Fruit fly (Drosophila melanogaster) whole organism, embryonic: ENCODE results near the gene CG33640.

Experiments
- Asciz ChIP-seq: fragments of 200-800 bp; sonication (Bioruptor generic); optimal IDR thresholded peaks from 2 replicates; lab custom pipeline; 2017; ENCODE audit warnings: missing biosample characterization, mild to moderate bottlenecking, missing genetic modification characterization, missing genetic modification reagents
- CG10209 ChIP-seq: fragments of 200-800 bp; sonication (Bioruptor generic); optimal IDR thresholded peaks from 3 replicates; lab custom pipeline; 2017; ENCODE audit warnings: missing biosample characterization, mild to moderate bottlenecking, missing genetic modification characterization, missing genetic modification reagents
- CG10267 ChIP-seq: fragments of 200-800 bp; sonication (Bioruptor generic); optimal IDR thresholded peaks from 2 replicates; lab custom pipeline; 2018; ENCODE audit warnings: missing biosample characterization, mild to moderate bottlenecking, missing genetic modification characterization, moderate library complexity
- CG11247 ChIP-seq: fragments of 200-800 bp; sonication (Bioruptor generic); IDR thresholded peaks from 2 replicates; pipeline ENCODE4 v1.3.6; 2022; ENCODE audit warnings: missing biosample characterization, missing genetic modification characterization
- CG11456 ChIP-seq: fragments of 200-800 bp; sonication (Bioruptor generic); IDR thresholded peaks from 3 replicates; pipeline ENCODE4 v1.3.6; 2022; ENCODE audit warnings: missing biosample characterization, missing genetic modification characterization
- CG12391 ChIP-seq: fragments of 200-800 bp; sonication (Bioruptor generic); optimal IDR thresholded peaks from 3 replicates; lab custom pipeline; 2018; ENCODE audit warnings: missing biosample characterization, mild to moderate bottlenecking, missing genetic modification characterization, moderate library complexity
- CG13123 ChIP-seq: fragments of 200-800 bp; sonication (Bioruptor generic); optimal IDR thresholded peaks from 2 replicates; lab custom pipeline; 2016; ENCODE audit warnings: missing biosample characterization, missing genetic modification characterization
- CG1603 ChIP-seq: fragments of 200-800 bp; sonication (Bioruptor generic); optimal IDR thresholded peaks from 2 replicates; lab custom pipeline; 2019; ENCODE audit warnings: missing biosample characterization, mild to moderate bottlenecking, missing genetic modification characterization, moderate library complexity
- CG1647 ChIP-seq: fragments of 200-800 bp; sonication (Bioruptor generic); optimal IDR thresholded peaks from 3 replicates; lab custom pipeline; 2016; ENCODE audit warnings: missing biosample characterization, missing genetic modification characterization
- CG16863 ChIP-seq: fragments of 200-800 bp; sonication (Bioruptor generic); optimal IDR thresholded peaks from 3 replicates; lab custom pipeline; 2016; ENCODE audit warnings: missing biosample characterization, missing genetic modification characterization
- CG1832 ChIP-seq: fragments of 200-800 bp; sonication (Bioruptor generic); optimal IDR thresholded peaks from 2 replicates; lab custom pipeline; 2017; ENCODE audit warnings: missing biosample characterization, mild to moderate bottlenecking, missing genetic modification characterization, inconsistent platforms
- CG2120 ChIP-seq: fragments of 200-800 bp; sonication (Bioruptor generic); optimal IDR thresholded peaks from 3 replicates; lab custom pipeline; 2016; ENCODE audit warnings: missing biosample characterization, missing genetic modification characterization
- CG33213 ChIP-seq: fragments of 200-800 bp; sonication (Bioruptor generic); optimal IDR thresholded peaks from 3 replicates; lab custom pipeline; 2016; ENCODE audit warnings: missing biosample characterization, missing genetic modification characterization
- CG34422 ChIP-seq: fragments of 200-800 bp; sonication (Bioruptor generic); IDR thresholded peaks from 3 replicates; pipeline ENCODE4 v1.3.6; 2022; ENCODE audit warnings: missing biosample characterization, missing genetic modification characterization
- CG3847 ChIP-seq: fragments of 200-800 bp; sonication (Bioruptor generic); IDR thresholded peaks from 2 replicates; pipeline ENCODE4 v1.3.6; 2022; ENCODE audit warnings: missing biosample characterization, missing genetic modification characterization
- CG4328 ChIP-seq: fragments of 200-800 bp; sonication (Bioruptor generic); optimal IDR thresholded peaks from 3 replicates; lab custom pipeline; 2017; ENCODE audit warnings: missing biosample characterization, missing genetic modification reagents, missing genetic modification characterization
- CG7987 ChIP-seq: fragments of 200-800 bp; sonication (Bioruptor generic); optimal IDR thresholded peaks from 2 replicates; lab custom pipeline; 2018; ENCODE audit warnings: missing biosample characterization, mild to moderate bottlenecking, missing genetic modification characterization, moderate library complexity
- CG8089 ChIP-seq: fragments of 200-800 bp; sonication (Bioruptor generic); optimal IDR thresholded peaks from 3 replicates; lab custom pipeline; 2016; ENCODE audit warnings: missing biosample characterization, missing genetic modification characterization
- CG8924 ChIP-seq: fragments of 200-800 bp; optimal IDR thresholded peaks from 3 replicates; lab custom pipeline; 2019; ENCODE audit warnings: missing biosample characterization, mild to moderate bottlenecking, missing genetic modification characterization, moderate library complexity
- CG9215 ChIP-seq: fragments of 200-800 bp; sonication (Bioruptor generic); IDR thresholded peaks from 2 replicates; pipeline ENCODE4 v1.3.6; 2022; ENCODE audit warnings: missing biosample characterization, missing genetic modification characterization
- CTCF ChIP-seq: fragments of 200-800 bp; sonication (Bioruptor generic); optimal IDR thresholded peaks from 2 replicates; lab custom pipeline; 2017; ENCODE audit warnings: missing biosample characterization, mild to moderate bottlenecking, missing genetic modification characterization, moderate library complexity
- CrebB ChIP-seq: fragments of 200-800 bp; sonication (Bioruptor generic); optimal IDR thresholded peaks from 3 replicates; lab custom pipeline; 2018; ENCODE audit warnings: missing biosample characterization, mild to moderate bottlenecking, missing genetic modification characterization
- Dbx ChIP-seq: fragments of 200-800 bp; sonication (Bioruptor generic); IDR thresholded peaks from 3 replicates; pipeline ENCODE4 v1.3.6; 2022; ENCODE audit warnings: missing biosample characterization, missing genetic modification characterization
- H2.0 ChIP-seq: fragments of 200-800 bp; sonication (Bioruptor generic); IDR thresholded peaks from 2 replicates; pipeline ENCODE4 v1.3.6; 2022; ENCODE audit warnings: missing biosample characterization, missing genetic modification characterization
- HLH3B ChIP-seq: fragments of 200-800 bp; sonication (Bioruptor generic); IDR thresholded peaks from 2 replicates; pipeline ENCODE4 v1.3.6; 2022; ENCODE audit warnings: missing biosample characterization, missing genetic modification characterization
- HLH54F ChIP-seq: fragments of 200-800 bp; sonication (Bioruptor generic); optimal IDR thresholded peaks from 3 replicates; lab custom pipeline; 2016; ENCODE audit warnings: missing biosample characterization, missing genetic modification characterization
- Hr39 ChIP-seq: fragments of >200 bp; optimal IDR thresholded peaks from 2 replicates; lab custom pipeline; 2017
- Med ChIP-seq: fragments of 200-800 bp; sonication (Bioruptor generic); peaks from one replicate; lab custom pipeline; 2016; ENCODE audit warnings: missing biosample characterization, missing genetic modification characterization, mild to moderate bottlenecking, inconsistent platforms, moderate library complexity
- Meics ChIP-seq: fragments of 200-800 bp; sonication (Bioruptor generic); optimal IDR thresholded peaks from 2 replicates; lab custom pipeline; 2017; ENCODE audit warnings: missing biosample characterization, mild to moderate bottlenecking, missing genetic modification characterization
- Mrtf ChIP-seq: fragments of 200-800 bp; sonication (Bioruptor generic); IDR thresholded peaks from 3 replicates; pipeline ENCODE4 v1.3.6; 2022; ENCODE audit warnings: missing biosample characterization, missing genetic modification characterization
- Nf-YA ChIP-seq: fragments of 200-800 bp; sonication (Bioruptor generic); IDR thresholded peaks from 2 replicates; pipeline ENCODE4 v1.3.6; 2022; ENCODE audit warnings: missing biosample characterization, missing genetic modification characterization
- Sin3A ChIP-seq: fragments of >200 bp; optimal IDR thresholded peaks from 2 replicates; lab custom pipeline; 2018
- Sry-δ ChIP-seq: fragments of 200-800 bp; sonication (Bioruptor generic); optimal IDR thresholded peaks from 2 replicates; lab custom pipeline; 2016; ENCODE audit warnings: missing biosample characterization, missing genetic modification characterization
- Vsx1 ChIP-seq: fragments of 200-800 bp; sonication (Bioruptor generic); optimal IDR thresholded peaks from 2 replicates; lab custom pipeline; 2017; ENCODE audit warnings: missing biosample characterization, mild to moderate bottlenecking, missing genetic modification characterization, missing genetic modification reagents
- btn ChIP-seq: fragments of 200-800 bp; sonication (Bioruptor generic); optimal IDR thresholded peaks from 2 replicates; lab custom pipeline; 2016; ENCODE audit warnings: missing biosample characterization, missing genetic modification characterization
- ci ChIP-seq: fragments of 200-800 bp; sonication (Bioruptor generic); IDR thresholded peaks from 3 replicates; pipeline ENCODE4 v1.3.6; 2022; ENCODE audit warnings: missing biosample characterization, missing genetic modification characterization
- cwo ChIP-seq: fragments of 200-800 bp; sonication (Bioruptor generic); optimal IDR thresholded peaks from 3 replicates; lab custom pipeline; 2017; ENCODE audit warnings: missing biosample characterization, missing genetic modification characterization, mild to moderate bottlenecking, moderate library complexity, missing genetic modification reagents
- fd96Cb ChIP-seq: fragments of 200-800 bp; sonication (Bioruptor generic); optimal IDR thresholded peaks from 2 replicates; lab custom pipeline; 2018; ENCODE audit warnings: missing biosample characterization, mild to moderate bottlenecking, missing genetic modification characterization, moderate library complexity
- gem ChIP-seq: fragments of 200-800 bp; sonication (Bioruptor generic); optimal IDR thresholded peaks from 2 replicates; lab custom pipeline; 2019; ENCODE audit warnings: missing biosample characterization, mild to moderate bottlenecking, missing genetic modification characterization, moderate library complexity
- kay ChIP-seq: fragments of 200-800 bp; sonication (Bioruptor generic); optimal IDR thresholded peaks from 2 replicates; lab custom pipeline; 2016; ENCODE audit warnings: missing biosample characterization, missing genetic modification characterization
- lov ChIP-seq, 2 experiments: fragments of 200-800 bp in 1 of 2; fragments of >200 bp in 1 of 2; sonication (Bioruptor generic) in 1 of 2; IDR thresholded peaks in 1 of 2; optimal IDR thresholded peaks in 1 of 2; 2 replicates in 1 of 2; 3 replicates in 1 of 2; pipeline versions ENCODE4 v1.3.6 to Lab custom; 2017 to 2022; ENCODE audit warnings: missing biosample characterization in 1 of 2, missing genetic modification characterization in 1 of 2
- pan ChIP-seq, 4 experiments: fragments of >200 bp in 3 of 4; fragments of 200-800 bp in 1 of 4; sonication (Bioruptor generic) in 1 of 4; optimal IDR thresholded peaks in 3 of 4; IDR thresholded peaks in 1 of 4; 2 replicates each; pipeline versions ENCODE4 v1.3.6 to Lab custom; 2017 to 2022; ENCODE audit warnings: missing biosample characterization in 2 of 4, missing genetic modification characterization in 2 of 4, mixed read lengths in 1 of 4
- pho ChIP-seq: fragments of 200-800 bp; sonication (Bioruptor generic); optimal IDR thresholded peaks from 2 replicates; lab custom pipeline; 2016; ENCODE audit warnings: missing biosample characterization, missing genetic modification characterization
- pros ChIP-seq: fragments of 200-800 bp; sonication (Bioruptor generic); optimal IDR thresholded peaks from 3 replicates; lab custom pipeline; 2019; ENCODE audit warnings: missing biosample characterization, mild to moderate bottlenecking, missing genetic modification characterization, moderate library complexity
- repo ChIP-seq: fragments of 200-800 bp; sonication (Bioruptor generic); optimal IDR thresholded peaks from 2 replicates; lab custom pipeline; 2016; ENCODE audit warnings: missing biosample characterization, missing genetic modification characterization
- rib ChIP-seq: fragments of 200-800 bp; sonication (Bioruptor generic); IDR thresholded peaks from 2 replicates; pipeline ENCODE4 v1.3.6; 2022; ENCODE audit warnings: missing biosample characterization, missing genetic modification characterization
- sens ChIP-seq: fragments of 200-800 bp; sonication (Bioruptor generic); peaks from one replicate; lab custom pipeline; 2016; ENCODE audit warnings: missing biosample characterization, missing genetic modification characterization
- slou ChIP-seq: fragments of 200-800 bp; sonication (Bioruptor generic); optimal IDR thresholded peaks from 3 replicates; lab custom pipeline; 2016; ENCODE audit warnings: missing biosample characterization, missing genetic modification characterization
- sna ChIP-seq: fragments of 200-800 bp; sonication (Bioruptor generic); IDR thresholded peaks from 2 replicates; pipeline ENCODE4 v1.3.6; 2022; ENCODE audit warnings: missing biosample characterization, missing genetic modification characterization; ENCODE audit not compliant: partially characterized antibody
- tgo ChIP-seq: fragments of 200-800 bp; sonication (Bioruptor generic); IDR thresholded peaks from 3 replicates; pipeline ENCODE4 v1.3.6; 2022; ENCODE audit warnings: missing biosample characterization, missing genetic modification characterization

CG33640 gene

dm6 chr2L:13514262-13514937 lies 13.2 kb upstream of the CG33640 start (continued):
- TF ChIP-seq pan (optimal IDR thresholded peaks at IDR 0.05; lab: Kevin White, UChicago) = no peak
- peak in 1 of 2 experiments; percentile 61 for TF ChIP-seq pan (GFP tag; optimal IDR thresholded peaks at IDR 0.05 in 1 of 2, IDR thresholded peaks at IDR 0.05 in 1 of 2)
- TF ChIP-seq lov (optimal IDR thresholded peaks at IDR 0.05; lab: Kevin White, UChicago) = no peak
- TF ChIP-seq lov (GFP tag; IDR thresholded peaks at IDR 0.05; lab: Robert Waterston, UW) = no peak
- peak; percentile 75 for TF ChIP-seq CG1603 (tag; lab: Kevin White, UChicago)
- no peak for TF ChIP-seq CG10267 (tag; lab: Kevin White, UChicago)
- TF ChIP-seq Dbx (GFP tag; lab: Robert Waterston, UW) = peak; percentile 63; the same call in 2 of the 3 replicates
- no peak for TF ChIP-seq CG8089
- peak; percentile 62 for TF ChIP-seq CG9215 (GFP tag; lab: Robert Waterston, UW)
- peak; percentile 32 for TF ChIP-seq pros (GFP tag; lab: Kevin White, UChicago)
- TF ChIP-seq Asciz (GFP tag; lab: Kevin White, UChicago) = no peak
- peak; percentile 51; the same call in 1 of the 3 replicates for TF ChIP-seq CG11456 (GFP tag; lab: Robert Waterston, UW)
- TF ChIP-seq sens = no peak
- TF ChIP-seq sna (GFP tag; lab: Robert Waterston, UW) = 0 out of 2 replicates have a peak, but pooled peaks have one; percentile 17
- TF ChIP-seq Vsx1 = peak; percentile 13
- no peak for TF ChIP-seq CG16863 (GFP tag; lab: Kevin White, UChicago)
- TF ChIP-seq CG13123 (GFP tag; lab: Kevin White, UChicago) = peak; percentile 45
- TF ChIP-seq CG10209 (GFP tag; lab: Kevin White, UChicago) = peak; percentile 76
- TF ChIP-seq CG12391 (tag; lab: Kevin White, UChicago) = peak; percentile 47
- no peak for TF ChIP-seq Hr39
- peak; percentile 50; the same call in 1 of the 2 replicates for TF ChIP-seq CG11247 (GFP tag; lab: Robert Waterston, UW)
- peak; percentile 30; the same call in 1 of the 3 replicates for TF ChIP-seq ci
- no peak for TF ChIP-seq CG33213
- peak; percentile 84 for TF ChIP-seq CG1832 (GFP tag; lab: Kevin White, UChicago)
- TF ChIP-seq gem (tag; lab: Kevin White, UChicago) = peak; percentile 74
- TF ChIP-seq CG1647 (GFP tag; lab: Kevin White, UChicago) = no peak
- TF ChIP-seq CG4328 = peak; percentile 54
- no peak for TF ChIP-seq btn
- no peak for TF ChIP-seq slou (GFP tag; lab: Kevin White, UChicago)
- peak; percentile 20 for TF ChIP-seq CTCF (GFP tag; lab: Kevin White, UChicago)
- TF ChIP-seq CrebB (tag; lab: Kevin White, UChicago) = peak; percentile 27
- peak; percentile 24; the same call in 2 of the 3 replicates for TF ChIP-seq Mrtf (GFP tag; lab: Robert Waterston, UW)
- TF ChIP-seq CG3847 (GFP tag; lab: Robert Waterston, UW) = peak; percentile 65
- no peak for TF ChIP-seq kay (GFP tag; lab: Kevin White, UChicago)
- peak; percentile 32 for TF ChIP-seq pho (GFP tag; lab: Kevin White, UChicago)
- no peak for TF ChIP-seq repo (GFP tag; lab: Kevin White, UChicago)
- TF ChIP-seq HLH54F (GFP tag; lab: Kevin White, UChicago) = peak; percentile 49
- peak; percentile 65 for TF ChIP-seq HLH3B
- TF ChIP-seq H2.0 (GFP tag; lab: Robert Waterston, UW) = peak; percentile 49; the same call in 1 of the 2 replicates
- TF ChIP-seq fd96Cb (tag; lab: Kevin White, UChicago) = peak; percentile 30
- TF ChIP-seq rib (GFP tag; lab: Robert Waterston, UW) = peak; percentile 54
- peak; percentile 92 for TF ChIP-seq cwo (GFP tag; lab: Kevin White, UChicago)
- peak; percentile 67 for TF ChIP-seq Meics (GFP tag; lab: Kevin White, UChicago)
- no peak for TF ChIP-seq CG7987 (GFP tag; lab: Kevin White, UChicago)
- peak; percentile 69 for TF ChIP-seq CG8924 (tag; lab: Kevin White, UChicago)
- peak; percentile 23; the same call in 2 of the 3 replicates for TF ChIP-seq CG34422 (GFP tag; lab: Robert Waterston, UW)
- TF ChIP-seq Med (GFP tag; lab: Kevin White, UChicago) = peak; percentile 91
- TF ChIP-seq Sin3A (lab: Kevin White, UChicago) = no peak
- no peak for TF ChIP-seq Sry-δ
- peak; percentile 74 for TF ChIP-seq CG2120 (GFP tag; lab: Kevin White, UChicago)
- TF ChIP-seq tgo = peak; percentile 70
- TF ChIP-seq Nf-YA = no peak
